Worm (Caenorhabditis elegans) whole organism, L3 larva: ENCODE measurements around the gene scl-20.
"Not testable (repeated sequence)": the region's sequence is repeated elsewhere in the genome, so short reads cannot be mapped to it uniquely, and the experiment has no call there.

Experiments
- egl-27 ChIP-seq: sonication (generic microtip); optimal IDR thresholded peaks from 4 replicates; lab custom pipeline; 2017; ENCODE audit warnings: missing biosample characterization, missing genetic modification reagents, missing genetic modification characterization
- fkh-10 ChIP-seq: sonication (generic microtip); optimal IDR thresholded peaks from 2 replicates; lab custom pipeline; 2017; ENCODE audit warnings: missing biosample characterization, missing genetic modification reagents, missing genetic modification characterization
- skn-1 ChIP-seq: fragments of 150-350 bp; optimal IDR thresholded peaks from 2 replicates; lab custom pipeline; 2014; ENCODE audit warnings: missing biosample characterization, missing genetic modification characterization
- zag-1 ChIP-seq: fragments of 150-350 bp; optimal IDR thresholded peaks from 2 replicates; lab custom pipeline; 2014; ENCODE audit warnings: missing biosample characterization, missing genetic modification characterization

- TF ChIP-seq egl-27; fkh-10; zag-1; skn-1 (tag; lab: Kevin White, UChicago): not testable (repeated sequence)
These were observed 27.8 kb upstream of the scl-20 start, which contains the start of gene F11D11.22 for ce11 chrV:18762044-18762443.
